Worm (Caenorhabditis elegans) whole organism, young adult: Measurements from ENCODE around the gene C17H12.37.

ENCODE experiments used
- Y95B8A.8 ChIP-seq: fragments of 200-800 bp; sonication (Bioruptor generic); IDR thresholded peaks from 2 replicates; pipeline ENCODE4 v1.3.6; 2022; ENCODE audit warnings: missing genetic modification reagents, missing genetic modification characterization, missing compliant biosample characterization
- ama-1 ChIP-seq, 3 experiments: fragments of 150-350 bp in 1 of 3; sonication (generic microtip) in 2 of 3; optimal IDR thresholded peaks; 2 replicates each; lab custom pipeline; 2014 to 2018; ENCODE audit warnings: missing biosample characterization in 2 of 3, missing genetic modification characterization in 2 of 3, missing genetic modification reagents in 2 of 3
- ceh-27 ChIP-seq: fragments of 200-800 bp; sonication (Bioruptor generic); optimal IDR thresholded peaks from 2 replicates; lab custom pipeline; 2018; ENCODE audit warnings: mild to moderate bottlenecking, missing genetic modification characterization, moderate library complexity, missing compliant biosample characterization
- efl-1 ChIP-seq: fragments of 150-350 bp; optimal IDR thresholded peaks from 2 replicates; lab custom pipeline; 2014; ENCODE audit warnings: missing biosample characterization, missing genetic modification reagents, missing genetic modification characterization
- ekl-4 ChIP-seq: fragments of 200-800 bp; sonication (Bioruptor generic); IDR thresholded peaks from 2 replicates; pipeline ENCODE4 v1.3.6; 2022; ENCODE audit warnings: missing genetic modification reagents, missing genetic modification characterization, missing compliant biosample characterization
- madf-10 ChIP-seq: sonication (generic microtip); optimal IDR thresholded peaks from 2 replicates; lab custom pipeline; 2016; ENCODE audit warnings: mild to moderate bottlenecking, missing genetic modification characterization, missing compliant biosample characterization
- nhr-80 ChIP-seq: sonication (generic microtip); optimal IDR thresholded peaks from 2 replicates; lab custom pipeline; 2016; ENCODE audit warnings: missing genetic modification characterization, missing compliant biosample characterization
- snpc-4 ChIP-seq, 5 experiments: fragments of 150-350 bp in 1 of 5; sonication (generic microtip) in 4 of 5; optimal IDR thresholded peaks; 2 replicates each; lab custom pipeline; 2014 to 2018; ENCODE audit warnings: missing genetic modification characterization in 5 of 5, missing biosample characterization in 3 of 5, antibody characterized with exemption in 2 of 5, mild to moderate bottlenecking in 2 of 5, missing compliant biosample characterization in 2 of 5, missing genotype in 2 of 5, moderate library complexity in 2 of 5, missing genetic modification reagents in 1 of 5
- tlf-1 ChIP-seq: fragments of 200-800 bp; sonication (Bioruptor generic); optimal IDR thresholded peaks from 2 replicates; lab custom pipeline; 2018; ENCODE audit warnings: mild to moderate bottlenecking, missing genetic modification characterization, missing compliant biosample characterization
- unc-62 ChIP-seq: fragments of 150-350 bp; optimal IDR thresholded peaks from 2 replicates; lab custom pipeline; 2014; ENCODE audit warnings: missing biosample characterization, missing genetic modification reagents, missing genetic modification characterization

DNA sequence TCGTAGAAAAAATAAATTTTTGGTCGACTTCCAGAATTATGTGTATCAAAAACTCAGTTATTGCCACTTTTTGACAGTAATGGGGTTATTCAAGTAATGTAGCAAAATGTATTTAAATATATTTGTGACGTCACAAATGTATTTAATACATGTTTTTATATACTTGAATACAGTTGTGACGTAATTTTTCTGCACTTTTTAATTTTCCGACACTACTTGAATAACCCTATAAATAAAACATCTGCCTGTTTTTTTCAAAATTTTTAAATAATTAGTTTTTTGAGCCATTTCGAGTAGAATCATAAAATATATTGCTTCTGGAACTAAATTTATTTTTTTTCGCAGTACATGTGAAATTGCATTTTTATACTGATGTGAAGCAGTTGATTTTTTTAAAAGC, 1.6 kb upstream of the C17H12.37 start:
- TF ChIP-seq ekl-4 (GFP tag; lab: Robert Waterston, UW): no peak
- no peak for TF ChIP-seq unc-62
- no peak for TF ChIP-seq snpc-4 (GFP tag; optimal IDR thresholded peaks at IDR 0.05; lab: Kevin White, UChicago)
- TF ChIP-seq snpc-4 (tag; optimal IDR thresholded peaks at IDR 0.05; lab: Kevin White, UChicago): no peak
- no peak for TF ChIP-seq tlf-1
- TF ChIP-seq nhr-80 (tag; lab: Kevin White, UChicago): no peak
- no peak for TF ChIP-seq efl-1 (GFP tag; lab: Kevin White, UChicago)
- TF ChIP-seq madf-10 (tag; lab: Kevin White, UChicago): no peak
- no peak for TF ChIP-seq Y95B8A.8 (GFP tag; lab: Robert Waterston, UW)
- TF ChIP-seq ama-1 (optimal IDR thresholded peaks at IDR 0.05; lab: Kevin White, UChicago): no peak
- no peak for TF ChIP-seq ama-1 (GFP tag; optimal IDR thresholded peaks at IDR 0.05; lab: Kevin White, UChicago)
- TF ChIP-seq ceh-27 (GFP tag; lab: Kevin White, UChicago): no peak
